Worm (Caenorhabditis elegans): ENCODE data around the gene gnrr-7.

The gnrr-7 gene

ce11 chrX:11178599-11178998, 7.0 kb upstream of the gnrr-7 start, which contains the start of gene gnrr-6:
TSS of gene gnrr-6 (plus strand) at chrX:11178899.
- TF ChIP-seq mls-2 (tag; optimal IDR thresholded peaks at IDR 0.05) = no peak
- no peak for TF ChIP-seq nhr-28 (tag; optimal IDR thresholded peaks at IDR 0.05)
- TF ChIP-seq hlh-1 (tag; optimal IDR thresholded peaks at IDR 0.05) = no peak
- TF ChIP-seq mab-5 (tag; optimal IDR thresholded peaks at IDR 0.05) = no peak
- no peak for TF ChIP-seq M03D4.4 (tag; optimal IDR thresholded peaks at IDR 0.05)
- TF ChIP-seq tbx-8 (GFP tag; optimal IDR thresholded peaks at IDR 0.05) = no peak
- no peak for TF ChIP-seq lsy-2 (tag; optimal IDR thresholded peaks at IDR 0.05)
- TF ChIP-seq nhr-76 (tag; optimal IDR thresholded peaks at IDR 0.05) = no peak
- no peak for TF ChIP-seq unc-62 (GFP tag; optimal IDR thresholded peaks at IDR 0.05)
- TF ChIP-seq elt-1 (tag; optimal IDR thresholded peaks at IDR 0.05; ENCODE audit: borderline replicate concordance, insufficient read depth) = no peak
- no peak for TF ChIP-seq ham-2 (GFP tag; optimal IDR thresholded peaks at IDR 0.05)
- no peak for TF ChIP-seq cnd-1 (tag; optimal IDR thresholded peaks at IDR 0.05)

- TF ChIP-seq lin-13 (tag; optimal IDR thresholded peaks at IDR 0.05) (no peak), nhr-237 (tag; optimal IDR thresholded peaks at IDR 0.05) (no peak), drap-1 (GFP tag; optimal IDR thresholded peaks at IDR 0.05) (no peak), mep-1 (tag; optimal IDR thresholded peaks at IDR 0.05) (no peak), sem-2 (GFP tag; optimal IDR thresholded peaks at IDR 0.05) (no peak), unc-39 (tag; optimal IDR thresholded peaks at IDR 0.05) (no peak), zip-8 (tag; optimal IDR thresholded peaks at IDR 0.05) (no peak), ham-2 (GFP tag; optimal IDR thresholded peaks at IDR 0.05) (no peak), ces-1 (GFP tag; optimal IDR thresholded peaks at IDR 0.05) (no peak), ztf-11 (tag; optimal IDR thresholded peaks at IDR 0.05) (no peak)
Observed at ce11 chrX:11189515-11189914, 3.9 kb downstream of the gnrr-7 start, which contains the start of gene F13D2.1. TSS of gene F13D2.1 (minus strand) at chrX:11189615.

- TF ChIP-seq blmp-1 (tag; optimal IDR thresholded peaks at IDR 0.05) = no peak
- TF ChIP-seq nhr-76 (tag; optimal IDR thresholded peaks at IDR 0.05) = no peak
- TF ChIP-seq ham-2 (GFP tag; optimal IDR thresholded peaks at IDR 0.05) = no peak
- TF ChIP-seq nhr-237 (tag; optimal IDR thresholded peaks at IDR 0.05) = no peak
- TF ChIP-seq pha-4 (tag; optimal IDR thresholded peaks at IDR 0.05) = no peak
- TF ChIP-seq snpc-4 (tag; optimal IDR thresholded peaks at IDR 0.05) = no peak
- peak; percentile 20 for TF ChIP-seq unc-120 (tag; optimal IDR thresholded peaks at IDR 0.05; ENCODE audit: poor library complexity, severe bottlenecking)
- TF ChIP-seq sptf-1 (tag; optimal IDR thresholded peaks at IDR 0.05) = no peak
- no peak for TF ChIP-seq hlh-1 (tag; optimal IDR thresholded peaks at IDR 0.05)
- no peak for TF ChIP-seq nhr-2 (tag; optimal IDR thresholded peaks at IDR 0.05)
- TF ChIP-seq drap-1 (GFP tag; optimal IDR thresholded peaks at IDR 0.05) = no peak
- peak; percentile 26 for TF ChIP-seq unc-62 (GFP tag; optimal IDR thresholded peaks at IDR 0.05)
- no peak for TF ChIP-seq ces-1 (GFP tag; optimal IDR thresholded peaks at IDR 0.05)
- no peak for TF ChIP-seq ztf-11 (tag; optimal IDR thresholded peaks at IDR 0.05)
- TF ChIP-seq sem-2 (GFP tag; optimal IDR thresholded peaks at IDR 0.05) = no peak
- peak; percentile 29 for TF ChIP-seq elt-1 (tag; optimal IDR thresholded peaks at IDR 0.05; ENCODE audit: borderline replicate concordance, insufficient read depth)
- TF ChIP-seq cnd-1 (tag; optimal IDR thresholded peaks at IDR 0.05) = no peak
- no peak for TF ChIP-seq nhr-28 (tag; optimal IDR thresholded peaks at IDR 0.05)
- TF ChIP-seq ceh-43 (GFP tag; optimal IDR thresholded peaks at IDR 0.05) = no peak
- TF ChIP-seq ceh-83 (GFP tag; optimal IDR thresholded peaks at IDR 0.05) = no peak
- no peak for TF ChIP-seq bed-3 (GFP tag; optimal IDR thresholded peaks at IDR 0.05)
Observed at ce11 chrX:11190443-11190842, 4.8 kb downstream of the gnrr-7 start.

ce11 chrX:11193670-11194069, 8.1 kb downstream of the gnrr-7 start:
- TF ChIP-seq nhr-12 (tag; optimal IDR thresholded peaks at IDR 0.05) (no peak), nhr-237 (tag; optimal IDR thresholded peaks at IDR 0.05) (no peak), flh-1 (GFP tag; optimal IDR thresholded peaks at IDR 0.05) (no peak), mls-2 (tag; optimal IDR thresholded peaks at IDR 0.05) (no peak), ceh-39 (tag; optimal IDR thresholded peaks at IDR 0.05) (no peak), hlh-1 (tag; optimal IDR thresholded peaks at IDR 0.05) (peak; percentile 90)

- TF ChIP-seq lsy-2 (tag; optimal IDR thresholded peaks at IDR 0.05) = no peak
- no peak for TF ChIP-seq ham-2 (GFP tag; optimal IDR thresholded peaks at IDR 0.05)
- no peak for TF ChIP-seq ztf-11 (tag; optimal IDR thresholded peaks at IDR 0.05)
- no peak for TF ChIP-seq sem-2 (GFP tag; optimal IDR thresholded peaks at IDR 0.05)
- TF ChIP-seq snpc-4 (tag; optimal IDR thresholded peaks at IDR 0.05) = no peak
Observed at ce11 chrX:11196741-11197140, 11.1 kb downstream of the gnrr-7 start, which contains the start of gene C34F6.1. TSS of gene C34F6.1 (minus strand) at chrX:11196841.
